Worm (Caenorhabditis elegans) whole organism, L1 larva: ENCODE results near the gene C40C9.4.

ENCODE experiments used
- C34B4.2 ChIP-seq: sonication (generic microtip); optimal IDR thresholded peaks from 2 replicates; lab custom pipeline; 2017; ENCODE audit warnings: mild to moderate bottlenecking, missing genetic modification characterization, missing compliant biosample characterization
- alr-1 ChIP-seq: fragments of 200-800 bp; sonication (Bioruptor generic); optimal IDR thresholded peaks from 2 replicates; lab custom pipeline; 2018; ENCODE audit warnings: borderline replicate concordance, mild to moderate bottlenecking, missing genetic modification characterization, missing compliant biosample characterization
- aly-2 ChIP-seq: fragments of 150-350 bp; optimal IDR thresholded peaks from 2 replicates; lab custom pipeline; 2014; ENCODE audit warnings: missing biosample characterization, missing genetic modification characterization
- ama-1 ChIP-seq: fragments of 150-350 bp; optimal IDR thresholded peaks from 2 replicates; lab custom pipeline; 2014
- blmp-1 ChIP-seq: fragments of 150-350 bp; optimal IDR thresholded peaks from 2 replicates; lab custom pipeline; 2014; ENCODE audit warnings: missing biosample characterization, missing genetic modification characterization
- ceh-63 ChIP-seq: fragments of 200-800 bp; sonication (Bioruptor generic); optimal IDR thresholded peaks from 2 replicates; lab custom pipeline; 2018; ENCODE audit warnings: mild to moderate bottlenecking, missing genetic modification characterization, missing compliant biosample characterization
- ceh-82 ChIP-seq, 3 experiments: fragments of 150-350 bp in 1 of 3; sonication (generic microtip) in 2 of 3; optimal IDR thresholded peaks; 2 replicates each; lab custom pipeline; 2014 to 2017; ENCODE audit warnings: missing biosample characterization in 3 of 3, missing genetic modification characterization in 3 of 3
- ceh-90 ChIP-seq: sonication (generic microtip); optimal IDR thresholded peaks from 2 replicates; lab custom pipeline; 2016; ENCODE audit warnings: missing genetic modification characterization, missing compliant biosample characterization
- efl-1 ChIP-seq, 4 experiments: fragments of 150-350 bp; optimal IDR thresholded peaks in 3 of 4; peaks in 1 of 4; 1 replicate in 1 of 4; 2 replicates in 3 of 4; lab custom pipeline; 2014; ENCODE audit warnings: missing biosample characterization in 2 of 4, missing genetic modification characterization in 2 of 4, missing genetic modification reagents in 2 of 4
- elt-2 ChIP-seq: sonication (generic microtip); optimal IDR thresholded peaks from 2 replicates; lab custom pipeline; 2016; ENCODE audit warnings: missing genetic modification characterization, mild to moderate bottlenecking, inconsistent platforms, missing compliant biosample characterization, missing genetic modification reagents
- elt-3 ChIP-seq, 6 experiments: fragments of 150-350 bp in 1 of 6; sonication (generic microtip); optimal IDR thresholded peaks; 2 replicates each; lab custom pipeline; 2017 to 2018; ENCODE audit warnings: missing biosample characterization in 6 of 6, missing genetic modification characterization in 6 of 6, inconsistent platforms in 1 of 6
- fkh-10 ChIP-seq: sonication (generic microtip); optimal IDR thresholded peaks from 2 replicates; lab custom pipeline; 2017; ENCODE audit warnings: missing biosample characterization, missing genetic modification reagents, missing genetic modification characterization
- hpl-2 ChIP-seq: fragments of 150-350 bp; optimal IDR thresholded peaks from 2 replicates; lab custom pipeline; 2014; ENCODE audit warnings: missing biosample characterization, missing genetic modification reagents, missing genetic modification characterization
- irx-1 ChIP-seq: sonication (generic microtip); optimal IDR thresholded peaks from 2 replicates; lab custom pipeline; 2016; ENCODE audit warnings: missing genetic modification characterization, missing compliant biosample characterization
- jun-1 ChIP-seq: fragments of 150-350 bp; optimal IDR thresholded peaks from 2 replicates; lab custom pipeline; 2014; ENCODE audit warnings: missing biosample characterization, missing genetic modification reagents, missing genetic modification characterization
- lin-13 ChIP-seq: fragments of 150-350 bp; optimal IDR thresholded peaks from 2 replicates; lab custom pipeline; 2014; ENCODE audit warnings: missing biosample characterization, missing genetic modification reagents, missing genetic modification characterization
- lin-14 ChIP-seq: fragments of 200-800 bp; sonication (Bioruptor generic); optimal IDR thresholded peaks from 2 replicates; lab custom pipeline; 2018; ENCODE audit warnings: mild to moderate bottlenecking, missing genetic modification characterization, moderate library complexity, missing compliant biosample characterization
- lin-15B ChIP-seq: fragments of 150-350 bp; sonication (generic microtip); optimal IDR thresholded peaks from 3 replicates; lab custom pipeline; 2014; ENCODE audit warnings: missing biosample characterization, missing genetic modification characterization
- lin-35 ChIP-seq, 2 experiments: fragments of 150-350 bp; optimal IDR thresholded peaks; 2 replicates each; lab custom pipeline; 2014; ENCODE audit warnings: missing biosample characterization in 2 of 2, missing genetic modification characterization in 2 of 2, missing genetic modification reagents in 2 of 2
- lir-3 ChIP-seq: sonication (generic microtip); optimal IDR thresholded peaks from 2 replicates; lab custom pipeline; 2016; ENCODE audit warnings: mild to moderate bottlenecking, missing genetic modification characterization, moderate library complexity, missing compliant biosample characterization; ENCODE audit not compliant: poor library complexity
- lsy-2 ChIP-seq, 2 experiments: fragments of 150-350 bp; optimal IDR thresholded peaks; 2 replicates each; lab custom pipeline; 2014; ENCODE audit warnings: missing biosample characterization in 2 of 2, missing genetic modification characterization in 2 of 2
- mdl-1 ChIP-seq, 2 experiments: fragments of 150-350 bp; optimal IDR thresholded peaks; 2 replicates each; lab custom pipeline; 2014 to 2017; ENCODE audit warnings: missing biosample characterization in 2 of 2, missing genetic modification characterization in 2 of 2, inconsistent platforms in 1 of 2
- mep-1 ChIP-seq: fragments of 150-350 bp; optimal IDR thresholded peaks from 2 replicates; lab custom pipeline; 2014; ENCODE audit warnings: missing biosample characterization, missing genetic modification characterization
- nhr-11 ChIP-seq: fragments of 150-350 bp; optimal IDR thresholded peaks from 2 replicates; lab custom pipeline; 2014; ENCODE audit warnings: missing biosample characterization, missing genetic modification characterization
- nhr-19 ChIP-seq: fragments of 200-800 bp; sonication (Bioruptor generic); conservative IDR thresholded peaks from 2 replicates; pipeline ENCODE4 v1.3.6; 2022; ENCODE audit warnings: missing genetic modification characterization, missing compliant biosample characterization
- nhr-20 ChIP-seq: sonication (generic microtip); optimal IDR thresholded peaks from 2 replicates; lab custom pipeline; 2016; ENCODE audit warnings: mild to moderate bottlenecking, missing genetic modification characterization, missing compliant biosample characterization
- nhr-28 ChIP-seq: fragments of 150-350 bp; optimal IDR thresholded peaks from 2 replicates; lab custom pipeline; 2014; ENCODE audit warnings: missing biosample characterization, missing genetic modification characterization
- nhr-47 ChIP-seq: sonication (generic microtip); optimal IDR thresholded peaks from 2 replicates; lab custom pipeline; 2016; ENCODE audit warnings: mild to moderate bottlenecking, missing genetic modification characterization, moderate library complexity, missing compliant biosample characterization
- nhr-71 ChIP-seq: sonication (generic microtip); optimal IDR thresholded peaks from 2 replicates; lab custom pipeline; 2016; ENCODE audit warnings: mild to moderate bottlenecking, missing genetic modification characterization, moderate library complexity, missing compliant biosample characterization
- nhr-76 ChIP-seq: sonication (generic microtip); optimal IDR thresholded peaks from 2 replicates; lab custom pipeline; 2017; ENCODE audit warnings: missing biosample characterization, missing genetic modification characterization
- nhr-77 ChIP-seq: fragments of 150-350 bp; optimal IDR thresholded peaks from 2 replicates; lab custom pipeline; 2014; ENCODE audit warnings: missing biosample characterization, missing genetic modification characterization
- nhr-84 ChIP-seq: sonication (generic microtip); optimal IDR thresholded peaks from 2 replicates; lab custom pipeline; 2017; ENCODE audit warnings: missing biosample characterization, missing genetic modification characterization
- nhr-85 ChIP-seq: sonication (generic microtip); peaks from one replicate; lab custom pipeline; 2016; ENCODE audit warnings: missing genetic modification characterization, inconsistent platforms, missing compliant biosample characterization
- nhr-90 ChIP-seq: sonication (generic microtip); optimal IDR thresholded peaks from 2 replicates; lab custom pipeline; 2016; ENCODE audit warnings: mild to moderate bottlenecking, missing genetic modification characterization, missing compliant biosample characterization; ENCODE audit not compliant: poor library complexity
- pag-3 ChIP-seq: sonication (generic microtip); optimal IDR thresholded peaks from 2 replicates; lab custom pipeline; 2017; ENCODE audit warnings: missing genetic modification characterization, mild to moderate bottlenecking, missing compliant biosample characterization, antibody characterized with exemption, borderline replicate concordance; ENCODE audit not compliant: insufficient read depth
- rnt-1 ChIP-seq: sonication (generic microtip); optimal IDR thresholded peaks from 2 replicates; lab custom pipeline; 2016; ENCODE audit warnings: mild to moderate bottlenecking, missing genetic modification characterization, moderate library complexity, missing compliant biosample characterization
- skn-1 ChIP-seq: fragments of 150-350 bp; optimal IDR thresholded peaks from 2 replicates; lab custom pipeline; 2014; ENCODE audit warnings: missing biosample characterization, missing genetic modification characterization
- snu-23 ChIP-seq: sonication (generic microtip); optimal IDR thresholded peaks from 2 replicates; lab custom pipeline; 2016; ENCODE audit warnings: missing genetic modification characterization, missing compliant biosample characterization
- sox-4 ChIP-seq: sonication (generic microtip); optimal IDR thresholded peaks from 2 replicates; lab custom pipeline; 2016; ENCODE audit warnings: missing genetic modification characterization, missing compliant biosample characterization
- swsn-7 ChIP-seq: sonication (generic microtip); optimal IDR thresholded peaks from 2 replicates; lab custom pipeline; 2016; ENCODE audit warnings: missing genetic modification characterization, missing compliant biosample characterization
- tlp-1 ChIP-seq: fragments of 150-350 bp; optimal IDR thresholded peaks from 2 replicates; lab custom pipeline; 2014; ENCODE audit warnings: missing biosample characterization, missing genetic modification characterization
- unc-98 ChIP-seq: fragments of 200-800 bp; sonication (Bioruptor generic); IDR thresholded peaks from 2 replicates; pipeline ENCODE4 v1.3.6; 2022; ENCODE audit warnings: missing genetic modification characterization, missing compliant biosample characterization
- vab-15 ChIP-seq: sonication (generic microtip); optimal IDR thresholded peaks from 2 replicates; lab custom pipeline; 2017; ENCODE audit warnings: missing genotype, mild to moderate bottlenecking, missing genetic modification characterization, missing compliant biosample characterization
- ztf-11 ChIP-seq, 2 experiments: sonication (generic microtip); optimal IDR thresholded peaks; 2 replicates each; lab custom pipeline; 2016 to 2017; ENCODE audit warnings: missing genetic modification characterization in 2 of 2, missing biosample characterization in 1 of 2, missing compliant biosample characterization in 1 of 2
- ztf-4 ChIP-seq: fragments of 150-350 bp; optimal IDR thresholded peaks from 2 replicates; lab custom pipeline; 2014; ENCODE audit warnings: missing biosample characterization, missing genetic modification characterization

C40C9.4 gene

DNA sequence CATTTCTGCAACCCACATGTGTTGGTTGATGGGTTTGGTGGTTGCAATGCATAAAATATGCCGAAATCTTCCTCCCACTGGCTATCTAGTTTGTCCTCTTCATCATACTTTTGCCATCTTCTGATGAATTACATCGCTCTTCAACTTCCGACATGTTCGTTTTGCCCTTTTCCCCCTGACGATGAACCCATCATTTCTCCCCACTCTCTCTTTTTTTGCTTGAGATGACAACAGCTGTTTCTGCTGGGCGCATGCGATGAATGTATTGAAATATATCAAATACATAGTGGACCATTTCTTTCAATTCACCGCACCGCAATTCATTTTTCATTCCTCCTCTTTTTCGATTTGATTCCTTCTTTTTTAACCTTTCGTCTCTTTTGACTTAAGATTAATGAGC lies 20.1 kb downstream of the C40C9.4 start:
- TF ChIP-seq lin-14 (GFP tag; lab: Kevin White, UChicago) (peak; percentile 30), ztf-11 (tag; optimal IDR thresholded peaks at IDR 0.05; lab: Kevin White, UChicago) (peak in 1 of 2 experiments; percentile 23), blmp-1 (tag; lab: Kevin White, UChicago) (peak; percentile 66), nhr-11 (tag; lab: Kevin White, UChicago) (no peak), rnt-1 (tag; lab: Kevin White, UChicago) (peak; percentile 34)

DNA sequence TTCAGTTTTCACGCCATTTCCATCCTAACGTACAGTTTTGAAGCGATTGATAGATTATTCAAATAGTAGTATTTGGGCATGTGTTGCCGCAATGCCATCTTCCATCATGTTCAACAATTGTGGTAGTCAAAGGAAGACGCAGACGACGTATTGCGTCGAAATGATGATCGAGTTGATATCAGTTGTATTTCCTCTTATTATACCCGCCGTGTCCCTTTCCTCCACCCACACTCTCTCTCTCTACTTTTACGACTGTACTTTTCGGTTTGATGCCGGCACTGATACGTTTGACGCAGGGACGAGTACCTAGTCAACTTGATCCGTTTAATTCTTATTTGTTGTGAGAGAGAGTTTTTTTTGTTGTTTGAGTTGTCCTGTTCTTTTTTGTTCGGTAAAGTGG lies 21.7 kb downstream of the C40C9.4 start:
- no peak for TF ChIP-seq lin-15B
- peak; percentile 69 for TF ChIP-seq nhr-85 (tag; lab: Kevin White, UChicago)
- TF ChIP-seq nhr-71 (tag; lab: Kevin White, UChicago): peak; percentile 13
- TF ChIP-seq elt-2: peak; percentile 24
- TF ChIP-seq nhr-20 (tag; lab: Kevin White, UChicago): peak; percentile 15
- TF ChIP-seq hpl-2 (GFP tag; lab: Kevin White, UChicago): no peak
- TF ChIP-seq fkh-10: no peak
- no peak for TF ChIP-seq nhr-19
- TF ChIP-seq nhr-90 (tag; lab: Kevin White, UChicago): peak; percentile 26
- no peak for TF ChIP-seq alr-1
- no peak for TF ChIP-seq aly-2
- TF ChIP-seq nhr-84 (tag; lab: Kevin White, UChicago): no peak
- peak in 2 of 6 experiments; percentile 4 to 63 for TF ChIP-seq elt-3 (tag; optimal IDR thresholded peaks at IDR 0.05; lab: Kevin White, UChicago)
- TF ChIP-seq lin-14 (GFP tag; lab: Kevin White, UChicago): peak; percentile 65
- TF ChIP-seq irx-1 (tag; lab: Kevin White, UChicago): no peak
- TF ChIP-seq ztf-4 (tag; lab: Kevin White, UChicago): no peak
- TF ChIP-seq ceh-63 (GFP tag; lab: Kevin White, UChicago): no peak
- TF ChIP-seq vab-15: no peak
- no peak for TF ChIP-seq unc-98 (GFP tag; lab: Robert Waterston, UW)
- TF ChIP-seq nhr-77 (tag; lab: Kevin White, UChicago): no peak
- no peak for TF ChIP-seq ama-1
- TF ChIP-seq jun-1: no peak
- TF ChIP-seq efl-1 (optimal IDR thresholded peaks at IDR 0.05; lab: Kevin White, UChicago): no peak
- TF ChIP-seq efl-1 (GFP tag; optimal IDR thresholded peaks at IDR 0.05 in 1 of 2; lab: Kevin White, UChicago): peak in 1 of 2 experiments; percentile 26
- no peak for TF ChIP-seq sox-4
- TF ChIP-seq nhr-76 (tag; lab: Kevin White, UChicago): no peak
- no peak for TF ChIP-seq lir-3 (tag; lab: Kevin White, UChicago)
- TF ChIP-seq snu-23: peak; percentile 55
- TF ChIP-seq pag-3 (tag; lab: Kevin White, UChicago): peak; percentile 63
- TF ChIP-seq blmp-1 (tag; lab: Kevin White, UChicago): peak; percentile 75
- TF ChIP-seq ceh-82 (tag; optimal IDR thresholded peaks at IDR 0.05; lab: Kevin White, UChicago): no peak
- TF ChIP-seq nhr-11 (tag; lab: Kevin White, UChicago): no peak
- TF ChIP-seq lsy-2 (tag; optimal IDR thresholded peaks at IDR 0.05; lab: Kevin White, UChicago): peak in 1 of 2 experiments; percentile 27
- no peak for TF ChIP-seq lin-13
- TF ChIP-seq lin-35 (GFP tag; optimal IDR thresholded peaks at IDR 0.05; lab: Kevin White, UChicago): peak in 1 of 2 experiments; percentile 38
- TF ChIP-seq, all 84 proteins: peak for 13

- TF ChIP-seq C34B4.2 (tag; lab: Kevin White, UChicago) (no peak), hpl-2 (GFP tag; lab: Kevin White, UChicago) (no peak), ceh-82 (tag; optimal IDR thresholded peaks at IDR 0.05; lab: Kevin White, UChicago) (peak in 1 of 3 experiments; percentile 30), nhr-90 (tag; lab: Kevin White, UChicago) (peak; percentile 4), nhr-85 (tag; lab: Kevin White, UChicago) (peak; percentile 80), swsn-7 (tag; lab: Kevin White, UChicago) (peak; percentile 28), mep-1 (tag; lab: Kevin White, UChicago) (peak; percentile 45), nhr-28 (tag; lab: Kevin White, UChicago) (no peak), skn-1 (tag; lab: Kevin White, UChicago) (peak; percentile 1), efl-1 (optimal IDR thresholded peaks at IDR 0.05; lab: Kevin White, UChicago) (peak in 1 of 2 experiments; percentile 20), efl-1 (GFP tag; optimal IDR thresholded peaks at IDR 0.05 in 1 of 2; lab: Kevin White, UChicago) (peak in 1 of 2 experiments; percentile 41), lsy-2 (tag; optimal IDR thresholded peaks at IDR 0.05; lab: Kevin White, UChicago) (peak; percentile 25 to 32), mdl-1 (tag; optimal IDR thresholded peaks at IDR 0.05; lab: Kevin White, UChicago) (peak in 1 of 2 experiments; percentile 6), tlp-1 (tag; lab: Kevin White, UChicago) (no peak), ceh-90 (tag; lab: Kevin White, UChicago) (no peak), ztf-11 (tag; optimal IDR thresholded peaks at IDR 0.05; lab: Kevin White, UChicago) (peak in 1 of 2 experiments; percentile 16), nhr-47 (tag; lab: Kevin White, UChicago) (peak; percentile 17), blmp-1 (tag; lab: Kevin White, UChicago) (peak; percentile 59), nhr-20 (tag; lab: Kevin White, UChicago) (peak; percentile 43), lin-35 (GFP tag; optimal IDR thresholded peaks at IDR 0.05; lab: Kevin White, UChicago) (peak in 1 of 2 experiments; percentile 27), lin-14 (GFP tag; lab: Kevin White, UChicago) (peak; percentile 77), snu-23 (peak; percentile 36), nhr-77 (tag; lab: Kevin White, UChicago) (peak; percentile 34)
Observed at ce11 chrX:13675444-13675843, 24.5 kb downstream of the C40C9.4 start.
